Worm (Caenorhabditis elegans): ENCODE results near the gene ril-1.

ce11 chrV:14498204-14498603 lies 25.7 kb downstream of the ril-1 start:
- TF ChIP-seq elt-3 (tag; optimal IDR thresholded peaks at IDR 0.05) (no peak), elt-2 (tag; optimal IDR thresholded peaks at IDR 0.05) (no peak), lin-13 (GFP tag; optimal IDR thresholded peaks at IDR 0.05) (no peak), lsy-2 (tag; optimal IDR thresholded peaks at IDR 0.05) (no peak), rnt-1 (tag; optimal IDR thresholded peaks at IDR 0.05) (no peak), unc-130 (tag; optimal IDR thresholded peaks at IDR 0.05) (no peak), nhr-11 (tag; optimal IDR thresholded peaks at IDR 0.05) (no peak)

All from whole organism, L1 larva.